Worm (Caenorhabditis elegans) whole organism, L3 larva: ENCODE results near the gene math-18.
"Not testable (repeated sequence)": the region's sequence is repeated elsewhere in the genome, so short reads cannot be mapped to it uniquely, and the experiment has no call there.

Experiments
- R02D3.7 ChIP-seq: fragments of 150-350 bp; optimal IDR thresholded peaks from 2 replicates; lab custom pipeline; 2014; ENCODE audit warnings: missing biosample characterization, missing genetic modification characterization
- ZK546.5 ChIP-seq: sonication (generic microtip); optimal IDR thresholded peaks from 2 replicates; lab custom pipeline; 2017; ENCODE audit warnings: missing biosample characterization, missing genetic modification characterization
- aly-2 ChIP-seq: fragments of 150-350 bp; optimal IDR thresholded peaks from 2 replicates; lab custom pipeline; 2014; ENCODE audit warnings: missing biosample characterization, missing genetic modification characterization
- ama-1 ChIP-seq: fragments of 150-350 bp; optimal IDR thresholded peaks from 2 replicates; lab custom pipeline; 2018
- ceh-16 ChIP-seq: sonication (generic microtip); optimal IDR thresholded peaks from 2 replicates; lab custom pipeline; 2017; ENCODE audit warnings: missing biosample characterization, missing genetic modification characterization
- ceh-28 ChIP-seq: fragments of 150-350 bp; optimal IDR thresholded peaks from 2 replicates; lab custom pipeline; 2014; ENCODE audit warnings: missing biosample characterization, missing genetic modification reagents, missing genetic modification characterization
- ceh-82 ChIP-seq: fragments of 150-350 bp; optimal IDR thresholded peaks from 2 replicates; lab custom pipeline; 2014; ENCODE audit warnings: missing biosample characterization, missing genetic modification characterization
- ceh-9 ChIP-seq: sonication (generic microtip); optimal IDR thresholded peaks from 2 replicates; lab custom pipeline; 2018; ENCODE audit warnings: missing biosample characterization, missing genetic modification characterization
- egl-5 ChIP-seq: fragments of 150-350 bp; optimal IDR thresholded peaks from 2 replicates; lab custom pipeline; 2017; ENCODE audit warnings: missing biosample characterization, missing genetic modification reagents, missing genetic modification characterization, inconsistent platforms
- elt-1 ChIP-seq: fragments of 150-350 bp; optimal IDR thresholded peaks from 2 replicates; lab custom pipeline; 2014; ENCODE audit warnings: missing biosample characterization, missing genetic modification characterization
- elt-3 ChIP-seq, 3 experiments: fragments of 150-350 bp in 1 of 3; sonication (generic microtip) in 2 of 3; optimal IDR thresholded peaks; 2 replicates in 2 of 3; 4 replicates in 1 of 3; lab custom pipeline; 2014 to 2017; ENCODE audit warnings: missing biosample characterization in 3 of 3, missing genetic modification characterization in 3 of 3
- fkh-10 ChIP-seq: sonication (generic microtip); optimal IDR thresholded peaks from 2 replicates; lab custom pipeline; 2017; ENCODE audit warnings: missing biosample characterization, missing genetic modification reagents, missing genetic modification characterization
- fkh-2 ChIP-seq: fragments of 150-350 bp; optimal IDR thresholded peaks from 2 replicates; lab custom pipeline; 2014; ENCODE audit warnings: missing biosample characterization, missing genetic modification reagents, missing genetic modification characterization
- fos-1 ChIP-seq: fragments of 150-350 bp; optimal IDR thresholded peaks from 2 replicates; lab custom pipeline; 2014; ENCODE audit warnings: missing biosample characterization, missing genetic modification characterization
- hmg-11 ChIP-seq: sonication (generic microtip); optimal IDR thresholded peaks from 2 replicates; lab custom pipeline; 2016; ENCODE audit warnings: missing genetic modification characterization, missing compliant biosample characterization
- jun-1 ChIP-seq: fragments of 150-350 bp; optimal IDR thresholded peaks from 2 replicates; lab custom pipeline; 2014; ENCODE audit warnings: missing biosample characterization, missing genetic modification reagents, missing genetic modification characterization
- lsy-12 ChIP-seq: sonication (generic microtip); optimal IDR thresholded peaks from 2 replicates; lab custom pipeline; 2016; ENCODE audit warnings: mild to moderate bottlenecking, missing genetic modification characterization, missing compliant biosample characterization
- mdl-1 ChIP-seq: fragments of 150-350 bp; optimal IDR thresholded peaks from 2 replicates; lab custom pipeline; 2014; ENCODE audit warnings: missing biosample characterization, missing genetic modification characterization
- mml-1 ChIP-seq: fragments of 150-350 bp; sonication (generic microtip); optimal IDR thresholded peaks from 3 replicates; lab custom pipeline; 2014; ENCODE audit warnings: missing biosample characterization, missing genetic modification characterization
- nfya-1 ChIP-seq: sonication (generic microtip); optimal IDR thresholded peaks from 2 replicates; lab custom pipeline; 2017; ENCODE audit warnings: missing genetic modification characterization, mild to moderate bottlenecking, missing compliant biosample characterization, antibody characterized with exemption, moderate library complexity; ENCODE audit not compliant: insufficient read depth
- nhr-11 ChIP-seq: fragments of 150-350 bp; optimal IDR thresholded peaks from 2 replicates; lab custom pipeline; 2014; ENCODE audit warnings: missing biosample characterization, missing genetic modification characterization
- nhr-12 ChIP-seq: fragments of 150-350 bp; optimal IDR thresholded peaks from 2 replicates; lab custom pipeline; 2014; ENCODE audit warnings: missing biosample characterization, missing genetic modification characterization
- nhr-23 ChIP-seq: fragments of 150-350 bp; optimal IDR thresholded peaks from 2 replicates; lab custom pipeline; 2014; ENCODE audit warnings: missing biosample characterization, missing genetic modification reagents, missing genetic modification characterization
- nhr-237 ChIP-seq: fragments of 150-350 bp; optimal IDR thresholded peaks from 2 replicates; lab custom pipeline; 2014; ENCODE audit warnings: missing biosample characterization, missing genetic modification characterization
- nhr-25 ChIP-seq: sonication (generic microtip); optimal IDR thresholded peaks from 2 replicates; lab custom pipeline; 2017; ENCODE audit warnings: missing biosample characterization, missing genetic modification characterization
- nhr-28 ChIP-seq: fragments of 150-350 bp; optimal IDR thresholded peaks from 2 replicates; lab custom pipeline; 2014; ENCODE audit warnings: missing biosample characterization, missing genetic modification characterization
- nhr-43 ChIP-seq: sonication (generic microtip); optimal IDR thresholded peaks from 2 replicates; lab custom pipeline; 2016; ENCODE audit warnings: mild to moderate bottlenecking, missing genetic modification characterization, missing compliant biosample characterization; ENCODE audit not compliant: poor library complexity, severe bottlenecking
- nhr-67 ChIP-seq: fragments of 150-350 bp; optimal IDR thresholded peaks from 2 replicates; lab custom pipeline; 2014; ENCODE audit warnings: missing biosample characterization, missing genetic modification characterization
- nhr-76 ChIP-seq: fragments of 150-350 bp; sonication (generic microtip); optimal IDR thresholded peaks from 5 replicates; lab custom pipeline; 2014; ENCODE audit warnings: missing biosample characterization, missing genetic modification characterization
- nhr-77 ChIP-seq: fragments of 150-350 bp; optimal IDR thresholded peaks from 2 replicates; lab custom pipeline; 2014; ENCODE audit warnings: missing biosample characterization, missing genetic modification characterization
- pha-4 ChIP-seq: fragments of 150-350 bp; optimal IDR thresholded peaks from 2 replicates; lab custom pipeline; 2014; ENCODE audit warnings: missing biosample characterization, missing genetic modification reagents, missing genetic modification characterization
- pqm-1 ChIP-seq: fragments of 150-350 bp; optimal IDR thresholded peaks from 2 replicates; lab custom pipeline; 2017; ENCODE audit warnings: missing biosample characterization, missing genetic modification characterization, inconsistent platforms
- skn-1 ChIP-seq: fragments of 150-350 bp; optimal IDR thresholded peaks from 2 replicates; lab custom pipeline; 2014; ENCODE audit warnings: missing biosample characterization, missing genetic modification characterization
- snpc-4 ChIP-seq: fragments of 150-350 bp; optimal IDR thresholded peaks from 2 replicates; lab custom pipeline; 2014; ENCODE audit warnings: missing biosample characterization, missing genetic modification characterization
- tbx-2 ChIP-seq: sonication (generic microtip); optimal IDR thresholded peaks from 2 replicates; lab custom pipeline; 2016; ENCODE audit warnings: mild to moderate bottlenecking, missing genetic modification characterization, missing compliant biosample characterization
- unc-39 ChIP-seq: sonication (generic microtip); optimal IDR thresholded peaks from 4 replicates; lab custom pipeline; 2017; ENCODE audit warnings: missing biosample characterization, missing genetic modification characterization
- unc-62 ChIP-seq: fragments of 150-350 bp; sonication (generic microtip); optimal IDR thresholded peaks from 4 replicates; lab custom pipeline; 2014; ENCODE audit warnings: missing biosample characterization, missing genetic modification reagents, missing genetic modification characterization
- zag-1 ChIP-seq: fragments of 150-350 bp; optimal IDR thresholded peaks from 2 replicates; lab custom pipeline; 2014; ENCODE audit warnings: missing biosample characterization, missing genetic modification characterization
- ztf-4 ChIP-seq: fragments of 150-350 bp; optimal IDR thresholded peaks from 2 replicates; lab custom pipeline; 2014; ENCODE audit warnings: missing biosample characterization, missing genetic modification characterization

math-18 gene

ce11 chrII:2153708-2154107 lies at the start of gene math-18:
Gene math-18, plus strand, starts transcription at chrII:2154008.
- not testable (repeated sequence) for TF ChIP-seq pqm-1 (tag; lab: Kevin White, UChicago); nhr-28; unc-62 (GFP tag; lab: Kevin White, UChicago)

ce11 chrII:2108295-2108694 lies 45.5 kb upstream of the math-18 start, which contains the start of gene R52.4:
Gene R52.4, minus strand, starts transcription at chrII:2108395.
- TF ChIP-seq nhr-67 (tag; lab: Kevin White, UChicago) (no peak), nfya-1 (no peak), hmg-11 (no peak), elt-1 (no peak), lsy-12 (tag; lab: Kevin White, UChicago) (no peak), nhr-12 (tag; lab: Kevin White, UChicago) (no peak), fos-1 (tag; lab: Kevin White, UChicago) (no peak), pha-4 (tag; lab: Kevin White, UChicago) (no peak), fkh-2 (no peak), nhr-25 (no peak), mdl-1 (tag; lab: Kevin White, UChicago) (no peak), nhr-76 (tag; lab: Kevin White, UChicago) (no peak), mml-1 (no peak), nhr-237 (tag; lab: Kevin White, UChicago) (no peak), elt-3 (tag; optimal IDR thresholded peaks at IDR 0.05; lab: Kevin White, UChicago) (no peak)

ce11 chrII:2109943-2110342 lies 43.9 kb upstream of the math-18 start, which contains the start of gene R52.5:
Gene R52.5, minus strand, starts transcription at chrII:2110043.
- TF ChIP-seq nhr-23 (tag; lab: Kevin White, UChicago), result no peak
- TF ChIP-seq ama-1 (lab: Kevin White, UChicago), result no peak

- TF ChIP-seq snpc-4 (tag; lab: Kevin White, UChicago) (no peak), unc-39 (no peak), ceh-9 (tag; lab: Kevin White, UChicago) (no peak), ceh-28 (no peak), fos-1 (tag; lab: Kevin White, UChicago) (no peak), aly-2 (tag; lab: Kevin White, UChicago) (no peak), nhr-67 (tag; lab: Kevin White, UChicago) (no peak), nhr-43 (tag; lab: Kevin White, UChicago) (no peak), pha-4 (tag; lab: Kevin White, UChicago) (no peak)
Measured at ce11 chrII:2112948-2113347, 40.9 kb upstream of the math-18 start, which contains the start of gene R52.6. Gene R52.6, minus strand, starts transcription at chrII:2113048.

- no peak for TF ChIP-seq nhr-11 (tag; lab: Kevin White, UChicago)
- no peak for TF ChIP-seq ceh-9 (tag; lab: Kevin White, UChicago)
- TF ChIP-seq snpc-4 (tag; lab: Kevin White, UChicago), result no peak
- no peak for TF ChIP-seq fos-1 (tag; lab: Kevin White, UChicago)
- no peak for TF ChIP-seq ceh-28
- TF ChIP-seq nhr-43 (tag; lab: Kevin White, UChicago), result no peak
- no peak for TF ChIP-seq unc-62 (GFP tag; lab: Kevin White, UChicago)
- no peak for TF ChIP-seq fkh-10 (GFP tag; lab: Kevin White, UChicago)
- no peak for TF ChIP-seq ZK546.5 (tag; lab: Kevin White, UChicago)
- no peak for TF ChIP-seq ztf-4 (tag; lab: Kevin White, UChicago)
- no peak for TF ChIP-seq hmg-11
- no peak for TF ChIP-seq elt-1
- no peak for TF ChIP-seq unc-39
- TF ChIP-seq elt-3 (tag; optimal IDR thresholded peaks at IDR 0.05; lab: Kevin White, UChicago), result no peak
- TF ChIP-seq zag-1 (tag; lab: Kevin White, UChicago), result no peak
- no peak for TF ChIP-seq ceh-82 (tag; lab: Kevin White, UChicago)
Measured at ce11 chrII:2114488-2114887, 39.3 kb upstream of the math-18 start.

- TF ChIP-seq egl-5 (no peak), nfya-1 (no peak), ceh-16 (tag; lab: Kevin White, UChicago) (no peak), ceh-82 (tag; lab: Kevin White, UChicago) (no peak), jun-1 (tag; lab: Kevin White, UChicago) (no peak), nhr-43 (tag; lab: Kevin White, UChicago) (no peak), nhr-76 (tag; lab: Kevin White, UChicago) (no peak), R02D3.7 (tag; lab: Kevin White, UChicago) (no peak), nhr-77 (no peak), fos-1 (tag; lab: Kevin White, UChicago) (no peak), skn-1 (tag; lab: Kevin White, UChicago) (no peak), tbx-2 (no peak)
- TF ChIP-seq, all 47 proteins: peak for 0
Measured at ce11 chrII:2116794-2117193, 37.0 kb upstream of the math-18 start, which contains the start of gene srh-195. Gene srh-195, minus strand, starts transcription at chrII:2116894.
